Fruit fly (Drosophila melanogaster): Measurements from ENCODE around the gene S6k.

Gene S6k

dm6 chr3L:5855098-5855497, 44.4 kb upstream of the S6k start:
- peak; percentile 64 for TF ChIP-seq Ets65A (GFP tag)
- TF ChIP-seq sens (GFP tag) = peak; percentile 21
- TF ChIP-seq CG15514 (GFP tag; optimal IDR thresholded peaks at IDR 0.05) = no peak
- TF ChIP-seq CG3995 (GFP tag; optimal IDR thresholded peaks at IDR 0.05) = no peak
- no peak for TF ChIP-seq YL-1 (GFP tag; optimal IDR thresholded peaks at IDR 0.05)
- TF ChIP-seq CG11085 (GFP tag; IDR thresholded peaks at IDR 0.05) = no peak
- no peak for TF ChIP-seq Abd-B (GFP tag; optimal IDR thresholded peaks at IDR 0.05)
- no peak for TF ChIP-seq CG6689 (GFP tag; IDR thresholded peaks at IDR 0.05)
- no peak for TF ChIP-seq twi (tag; optimal IDR thresholded peaks at IDR 0.05)
- no peak for TF ChIP-seq HLHmδ (GFP tag; optimal IDR thresholded peaks at IDR 0.05)
- no peak for TF ChIP-seq bigmax (GFP tag; optimal IDR thresholded peaks at IDR 0.05)
- TF ChIP-seq CG15269 (tag; optimal IDR thresholded peaks at IDR 0.05) = no peak
- TF ChIP-seq Mrtf (GFP tag; IDR thresholded peaks at IDR 0.05) = no peak
- peak; percentile 17 for TF ChIP-seq D19A (tag; optimal IDR thresholded peaks at IDR 0.05)
- TF ChIP-seq CHES-1-like (GFP tag; optimal IDR thresholded peaks at IDR 0.05) = no peak
- no peak for TF ChIP-seq Sry-β (GFP tag; optimal IDR thresholded peaks at IDR 0.05)
- TF ChIP-seq CG14014 (GFP tag; IDR thresholded peaks at IDR 0.05) = no peak
- TF ChIP-seq CG12071 (GFP tag; optimal IDR thresholded peaks at IDR 0.05) = no peak
- TF ChIP-seq odd (GFP tag; optimal IDR thresholded peaks at IDR 0.05) = no peak
- no peak for TF ChIP-seq Kr (GFP tag; optimal IDR thresholded peaks at IDR 0.05)
- no peak for TF ChIP-seq Bgb (GFP tag; IDR thresholded peaks at IDR 0.05; ENCODE audit: partially characterized antibody)
- TF ChIP-seq Xrp1 (GFP tag; IDR thresholded peaks at IDR 0.05) = 0 out of 2 replicates have a peak, but pooled peaks have one; percentile 9
- no peak for TF ChIP-seq CG1792 (GFP tag; optimal IDR thresholded peaks at IDR 0.05)
- no peak for TF ChIP-seq CG4820 (GFP tag; optimal IDR thresholded peaks at IDR 0.05)
- TF ChIP-seq ash1 (GFP tag; optimal IDR thresholded peaks at IDR 0.05) = no peak
- TF ChIP-seq CG2678 (tag; optimal IDR thresholded peaks at IDR 0.05) = no peak

DNA sequence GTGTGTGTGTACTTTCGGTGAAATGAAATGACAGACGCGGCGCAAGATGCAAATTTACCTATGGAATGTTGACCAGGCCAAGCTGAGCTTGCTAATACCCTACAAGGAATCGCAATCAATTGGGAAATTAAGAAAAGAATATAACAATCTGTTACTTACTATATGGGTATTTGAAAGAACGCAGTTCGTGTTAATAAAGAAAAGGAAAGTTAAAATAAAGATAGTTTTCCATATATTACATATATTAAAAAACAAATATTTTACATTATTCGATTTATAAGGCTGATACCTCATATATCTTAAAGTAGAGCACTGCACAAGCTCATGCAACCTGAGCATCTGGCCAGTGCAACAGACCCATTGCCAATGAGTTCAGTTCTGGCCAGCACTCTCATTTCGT, 40.9 kb upstream of the S6k start:
- no peak for TF ChIP-seq z (GFP tag; IDR thresholded peaks at IDR 0.05)
- peak; percentile 6 for TF ChIP-seq corto (GFP tag; optimal IDR thresholded peaks at IDR 0.05)

DNA sequence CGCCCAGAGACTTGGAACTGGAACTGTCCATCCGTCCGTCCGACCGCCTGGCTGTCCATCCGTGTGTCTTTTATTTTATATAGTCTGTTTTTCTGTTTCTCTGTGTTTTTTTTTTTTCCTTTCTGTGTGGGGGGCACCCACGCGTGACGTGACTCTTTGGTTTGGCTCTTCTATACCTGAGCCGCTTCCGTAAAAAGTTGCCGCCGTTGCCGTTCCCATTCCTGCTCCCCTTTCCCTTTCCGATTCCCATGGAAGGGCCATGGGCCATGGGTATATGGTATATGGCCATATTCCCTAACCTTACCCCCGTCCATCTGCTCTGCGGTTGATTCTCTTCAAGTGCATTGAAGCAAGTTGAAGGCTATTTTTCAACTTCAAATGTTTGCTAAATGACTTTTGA, 38.2 kb upstream of the S6k start:
- TF ChIP-seq sr (GFP tag; IDR thresholded peaks at IDR 0.05) (peak; percentile 28; the same call in 1 of the 3 replicates), sqz (GFP tag; optimal IDR thresholded peaks at IDR 0.05) (peak; percentile 4), CG15601 (tag; optimal IDR thresholded peaks at IDR 0.05) (peak; percentile 25), lmd (GFP tag; IDR thresholded peaks at IDR 0.05) (0 out of 2 replicates have a peak, but pooled peaks have one; percentile 8), kni (GFP tag; optimal IDR thresholded peaks at IDR 0.05) (peak; percentile 25), ara (GFP tag; IDR thresholded peaks at IDR 0.05) (no peak), pros (GFP tag; optimal IDR thresholded peaks at IDR 0.05) (peak; percentile 16), Blimp-1 (GFP tag; optimal IDR thresholded peaks at IDR 0.05) (peak; percentile 13), z (GFP tag; IDR thresholded peaks at IDR 0.05) (peak; percentile 55; the same call in 1 of the 3 replicates), CG7987 (GFP tag; optimal IDR thresholded peaks at IDR 0.05) (no peak), CG42726 (GFP tag; IDR thresholded peaks at IDR 0.05; ENCODE audit: partially characterized antibody) (no peak), stwl (tag; optimal IDR thresholded peaks at IDR 0.05) (no peak), CG4328 (GFP tag; optimal IDR thresholded peaks at IDR 0.05) (no peak), sens (GFP tag) (peak; percentile 65)

Measured in whole organism, embryonic.